Worm (Caenorhabditis elegans): ENCODE measurements around the gene sax-1.

Gene sax-1

ce11 chrX:3618842-3619241 lies 31.1 kb downstream of the sax-1 start:
- TF ChIP-seq T07F8.4 (tag; optimal IDR thresholded peaks at IDR 0.05) = no peak
- no peak for TF ChIP-seq Y53F4B.3 (GFP tag; IDR thresholded peaks at IDR 0.05)
- TF ChIP-seq ztf-25 (GFP tag; IDR thresholded peaks at IDR 0.05) = no peak
- no peak for TF ChIP-seq mcd-1 (GFP tag; IDR thresholded peaks at IDR 0.05)
- no peak for TF ChIP-seq cebp-1 (GFP tag; IDR thresholded peaks at IDR 0.05)
- no peak for TF ChIP-seq cebp-1 (tag; optimal IDR thresholded peaks at IDR 0.05)
- TF ChIP-seq pha-4 (tag; optimal IDR thresholded peaks at IDR 0.05) = no peak
- TF ChIP-seq madf-8 (GFP tag; conservative IDR thresholded peaks at IDR 0.05) = no peak
- no peak for TF ChIP-seq ceh-58 (GFP tag; IDR thresholded peaks at IDR 0.05)
- no peak for TF ChIP-seq ZK185.1 (tag; optimal IDR thresholded peaks at IDR 0.05; ENCODE audit: poor library complexity, severe bottlenecking)
- no peak for TF ChIP-seq F57A8.1 (GFP tag; optimal IDR thresholded peaks at IDR 0.05)
- TF ChIP-seq F33H1.4 (GFP tag; IDR thresholded peaks at IDR 0.05) = no peak
- TF ChIP-seq nfya-2 (GFP tag; IDR thresholded peaks at IDR 0.05) = no peak
- TF ChIP-seq Y79H2A.3 (GFP tag; conservative IDR thresholded peaks at IDR 0.05) = no peak
- TF ChIP-seq sea-2 (GFP tag; IDR thresholded peaks at IDR 0.05) = no peak
- TF ChIP-seq lin-26 (GFP tag; IDR thresholded peaks at IDR 0.05) = no peak

ce11 chrX:3617218-3617617 lies 32.7 kb downstream of the sax-1 start, which contains the start of gene del-9:
TSS of gene del-9 (minus strand) at chrX:3617318.
- TF ChIP-seq F33H1.4 (GFP tag; IDR thresholded peaks at IDR 0.05) = no peak
- TF ChIP-seq lsy-27 (tag; optimal IDR thresholded peaks at IDR 0.05; ENCODE audit: borderline replicate concordance, insufficient read depth) = no peak
- TF ChIP-seq pbrm-1 (GFP tag; IDR thresholded peaks at IDR 0.05) = no peak
- TF ChIP-seq B0035.1 (tag; optimal IDR thresholded peaks at IDR 0.05) = no peak
- TF ChIP-seq F22D6.2 (tag; optimal IDR thresholded peaks at IDR 0.05) = no peak
- TF ChIP-seq madf-10 (tag; optimal IDR thresholded peaks at IDR 0.05) = no peak
- TF ChIP-seq rec-8 (tag; optimal IDR thresholded peaks at IDR 0.05) = no peak
- TF ChIP-seq lin-26 (GFP tag; IDR thresholded peaks at IDR 0.05) = no peak

- no peak for TF ChIP-seq unc-62 (GFP tag; optimal IDR thresholded peaks at IDR 0.05)
- no peak for TF ChIP-seq zim-3 (tag; optimal IDR thresholded peaks at IDR 0.05)
- no peak for TF ChIP-seq repo-1 (tag; optimal IDR thresholded peaks at IDR 0.05)
- peak; percentile 83 for TF ChIP-seq nhr-80 (tag; optimal IDR thresholded peaks at IDR 0.05)
- TF ChIP-seq ZK185.1 (tag; optimal IDR thresholded peaks at IDR 0.05; ENCODE audit: poor library complexity, severe bottlenecking) = no peak
- TF ChIP-seq ztf-26 (tag; optimal IDR thresholded peaks at IDR 0.05) = no peak
- peak; percentile 13 to 21 for TF ChIP-seq let-607 (tag; optimal IDR thresholded peaks at IDR 0.05)
Observed at ce11 chrX:3613665-3614064, 36.3 kb downstream of the sax-1 start.

DNA sequence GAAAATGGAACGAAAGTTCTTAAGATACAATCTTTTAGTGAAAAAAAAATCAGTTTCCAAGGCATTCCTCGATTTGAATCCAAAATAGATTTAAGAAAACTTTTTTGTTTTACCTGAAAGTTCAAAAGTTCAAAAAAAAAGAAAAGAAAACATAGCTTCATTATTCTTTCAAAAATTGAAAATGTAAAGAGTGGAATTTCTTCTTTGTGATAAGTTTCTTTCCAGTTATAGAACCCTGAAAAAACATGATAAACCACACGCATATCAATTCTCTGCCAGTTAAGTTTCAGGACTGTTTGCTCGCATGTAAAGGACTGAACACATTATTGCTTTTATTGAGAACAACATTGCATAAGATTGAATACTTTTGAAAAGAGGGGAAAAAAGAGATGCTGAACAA lies 38.2 kb downstream of the sax-1 start:
- TF ChIP-seq madf-10 (tag; optimal IDR thresholded peaks at IDR 0.05) = no peak
- no peak for TF ChIP-seq athp-1 (tag; optimal IDR thresholded peaks at IDR 0.05)
- no peak for TF ChIP-seq repo-1 (tag; optimal IDR thresholded peaks at IDR 0.05)

ce11 chrX:3611042-3611623 lies 38.8 kb downstream of the sax-1 start, which contains the start of gene C18B2.5:
TSS of gene C18B2.5 (minus strand) at chrX:3611092.
- TF ChIP-seq B0019.2 (GFP tag; conservative IDR thresholded peaks at IDR 0.05) (no peak), let-607 (tag; optimal IDR thresholded peaks at IDR 0.05) (peak; percentile 19 to 82), rcor-1 (GFP tag; IDR thresholded peaks at IDR 0.05) (no peak), repo-1 (tag; optimal IDR thresholded peaks at IDR 0.05) (no peak), ztf-18 (tag; optimal IDR thresholded peaks at IDR 0.05) (no peak), rec-8 (tag; optimal IDR thresholded peaks at IDR 0.05) (no peak), sdz-38 (tag; optimal IDR thresholded peaks at IDR 0.05) (no peak), madf-6 (GFP tag; IDR thresholded peaks at IDR 0.05) (no peak), B0261.1 (tag; optimal IDR thresholded peaks at IDR 0.05) (no peak), dox-1 (GFP tag; IDR thresholded peaks at IDR 0.05) (peak; percentile 74), atf-7 (tag; optimal IDR thresholded peaks at IDR 0.05) (no peak), mxl-1 (tag; optimal IDR thresholded peaks at IDR 0.05) (no peak), lag-1 (GFP tag; IDR thresholded peaks at IDR 0.05) (no peak), die-1 (tag; optimal IDR thresholded peaks at IDR 0.05) (no peak), nhr-179 (tag; optimal IDR thresholded peaks at IDR 0.05) (no peak), D2030.7 (GFP tag; IDR thresholded peaks at IDR 0.05) (no peak), nhr-80 (tag; optimal IDR thresholded peaks at IDR 0.05) (peak; percentile 98), tbp1 (GFP tag; optimal IDR thresholded peaks at IDR 0.05) (no peak)

Measured in whole organism, young adult.